Fruit fly (Drosophila melanogaster) whole organism, embryonic: ENCODE measurements around the gene CG6149.

Experiments used
- ATbp ChIP-seq: fragments of 200-800 bp; sonication (Bioruptor generic); optimal IDR thresholded peaks from 2 replicates; lab custom pipeline; 2017; ENCODE audit warnings: missing biosample characterization, mild to moderate bottlenecking, missing genetic modification characterization, missing genetic modification reagents
- Awh ChIP-seq: fragments of 200-800 bp; sonication (Bioruptor generic); IDR thresholded peaks from 2 replicates; pipeline ENCODE4, ENCODE4 v1.3.6; 2022; ENCODE audit warnings: missing biosample characterization, missing genetic modification characterization
- Bteb2 ChIP-seq: fragments of 200-800 bp; sonication (Bioruptor generic); optimal IDR thresholded peaks from 2 replicates; lab custom pipeline; 2016; ENCODE audit warnings: missing biosample characterization, missing genetic modification characterization
- CG10267 ChIP-seq: fragments of 200-800 bp; sonication (Bioruptor generic); optimal IDR thresholded peaks from 2 replicates; lab custom pipeline; 2018; ENCODE audit warnings: missing biosample characterization, mild to moderate bottlenecking, missing genetic modification characterization, moderate library complexity
- CG12942 ChIP-seq: fragments of 200-800 bp; sonication (Bioruptor generic); optimal IDR thresholded peaks from 3 replicates; lab custom pipeline; 2016; ENCODE audit warnings: missing biosample characterization, missing genetic modification characterization
- CG13123 ChIP-seq: fragments of 200-800 bp; sonication (Bioruptor generic); optimal IDR thresholded peaks from 2 replicates; lab custom pipeline; 2016; ENCODE audit warnings: missing biosample characterization, missing genetic modification characterization
- CG14441 ChIP-seq: fragments of 200-800 bp; sonication (Bioruptor generic); IDR thresholded peaks from 2 replicates; pipeline ENCODE4 v1.3.6; 2022; ENCODE audit warnings: missing biosample characterization, missing genetic modification characterization
- CG15073 ChIP-seq: fragments of 200-800 bp; sonication (Bioruptor generic); optimal IDR thresholded peaks from 2 replicates; lab custom pipeline; 2016; ENCODE audit warnings: missing biosample characterization, missing genetic modification characterization
- CG15479 ChIP-seq: fragments of 200-800 bp; sonication (Bioruptor generic); optimal IDR thresholded peaks from 3 replicates; lab custom pipeline; 2019; ENCODE audit warnings: missing biosample characterization, mild to moderate bottlenecking, missing genetic modification characterization, moderate library complexity
- CG15696 ChIP-seq: fragments of 200-800 bp; sonication (Bioruptor generic); optimal IDR thresholded peaks from 2 replicates; lab custom pipeline; 2019; ENCODE audit warnings: missing biosample characterization, mild to moderate bottlenecking, missing genetic modification characterization, moderate library complexity
- CG1602 ChIP-seq: fragments of 200-800 bp; sonication (Bioruptor generic); optimal IDR thresholded peaks from 3 replicates; lab custom pipeline; 2016; ENCODE audit warnings: missing biosample characterization, missing genetic modification characterization
- CG16813 ChIP-seq: fragments of 200-800 bp; sonication (Bioruptor generic); IDR thresholded peaks from 3 replicates; pipeline ENCODE4 v1.3.6; 2022; ENCODE audit warnings: missing biosample characterization, missing genetic modification characterization; ENCODE audit not compliant: partially characterized antibody
- CG17186 ChIP-seq: fragments of 200-800 bp; sonication (Bioruptor generic); optimal IDR thresholded peaks from 3 replicates; lab custom pipeline; 2017; ENCODE audit warnings: missing biosample characterization, missing genetic modification reagents, missing genetic modification characterization
- CG18011 ChIP-seq: fragments of 200-800 bp; sonication (Bioruptor generic); optimal IDR thresholded peaks from 2 replicates; lab custom pipeline; 2017; ENCODE audit warnings: missing biosample characterization, missing genetic modification characterization, mild to moderate bottlenecking, moderate library complexity, missing genotype
- CG2712 ChIP-seq: fragments of 200-800 bp; optimal IDR thresholded peaks from 3 replicates; lab custom pipeline; 2019; ENCODE audit warnings: missing biosample characterization, mild to moderate bottlenecking, missing genetic modification characterization, moderate library complexity
- CG3065 ChIP-seq: fragments of 200-800 bp; sonication (Bioruptor generic); optimal IDR thresholded peaks from 2 replicates; lab custom pipeline; 2016; ENCODE audit warnings: missing biosample characterization, missing genetic modification characterization
- CG31388 ChIP-seq: fragments of 200-800 bp; sonication (Bioruptor generic); optimal IDR thresholded peaks from 2 replicates; lab custom pipeline; 2016; ENCODE audit warnings: missing biosample characterization, missing genetic modification characterization
- CG6813 ChIP-seq: fragments of 200-800 bp; sonication (Bioruptor generic); optimal IDR thresholded peaks from 2 replicates; lab custom pipeline; 2017; ENCODE audit warnings: missing biosample characterization, missing genetic modification characterization, mild to moderate bottlenecking, moderate library complexity, missing genetic modification reagents
- CG7271 ChIP-seq: fragments of 200-800 bp; sonication (Bioruptor generic); optimal IDR thresholded peaks from 2 replicates; lab custom pipeline; 2018; ENCODE audit warnings: missing biosample characterization, mild to moderate bottlenecking, missing genetic modification characterization, moderate library complexity
- CG7556 ChIP-seq: fragments of 200-800 bp; sonication (Bioruptor generic); optimal IDR thresholded peaks from 2 replicates; lab custom pipeline; 2017; ENCODE audit warnings: missing biosample characterization, mild to moderate bottlenecking, missing genetic modification characterization
- Drgx ChIP-seq: fragments of 200-800 bp; sonication (Bioruptor generic); IDR thresholded peaks from 2 replicates; pipeline ENCODE4 v1.3.6; 2022; ENCODE audit warnings: missing biosample characterization, missing genetic modification characterization
- ERR ChIP-seq: fragments of 200-800 bp; sonication (Bioruptor generic); optimal IDR thresholded peaks from 2 replicates; lab custom pipeline; 2016; ENCODE audit warnings: missing biosample characterization, missing genetic modification characterization
- Ets65A ChIP-seq: fragments of 200-800 bp; sonication (Bioruptor generic); peaks from one replicate; lab custom pipeline; 2016; ENCODE audit warnings: missing biosample characterization, missing genetic modification characterization
- Fer2 ChIP-seq: fragments of 200-800 bp; sonication (Bioruptor generic); optimal IDR thresholded peaks from 2 replicates; lab custom pipeline; 2018; ENCODE audit warnings: missing biosample characterization, mild to moderate bottlenecking, missing genetic modification characterization, moderate library complexity
- Hr51 ChIP-seq, 2 experiments: fragments of 200-800 bp; sonication (Bioruptor generic); optimal IDR thresholded peaks; 2 replicates in 1 of 2; 3 replicates in 1 of 2; lab custom pipeline; 2016 to 2018; ENCODE audit warnings: missing biosample characterization in 2 of 2, missing genetic modification characterization in 2 of 2, mild to moderate bottlenecking in 1 of 2, moderate library complexity in 1 of 2
- Hr78 ChIP-seq, 2 experiments: fragments of 200-800 bp in 1 of 2; fragments of >200 bp in 1 of 2; sonication (Bioruptor generic) in 1 of 2; optimal IDR thresholded peaks; 2 replicates each; lab custom pipeline; 2017 to 2019; ENCODE audit warnings: missing biosample characterization in 2 of 2, missing genetic modification characterization in 2 of 2, mild to moderate bottlenecking in 1 of 2, moderate library complexity in 1 of 2
- Jarid2 ChIP-seq: fragments of 200-800 bp; sonication (Bioruptor generic); optimal IDR thresholded peaks from 3 replicates; lab custom pipeline; 2017; ENCODE audit warnings: mild to moderate bottlenecking, missing biosample characterization, missing genetic modification reagents, missing genetic modification characterization
- Meics ChIP-seq: fragments of 200-800 bp; sonication (Bioruptor generic); optimal IDR thresholded peaks from 2 replicates; lab custom pipeline; 2017; ENCODE audit warnings: missing biosample characterization, mild to moderate bottlenecking, missing genetic modification characterization
- Optix ChIP-seq: fragments of 200-800 bp; sonication (Bioruptor generic); IDR thresholded peaks from 3 replicates; pipeline ENCODE4 v1.3.6; 2022; ENCODE audit warnings: missing biosample characterization, missing genetic modification characterization
- Spps ChIP-seq: fragments of 200-800 bp; sonication (Bioruptor generic); optimal IDR thresholded peaks from 2 replicates; lab custom pipeline; 2018; ENCODE audit warnings: missing biosample characterization, mild to moderate bottlenecking, missing genetic modification characterization
- Vsx1 ChIP-seq: fragments of 200-800 bp; sonication (Bioruptor generic); optimal IDR thresholded peaks from 2 replicates; lab custom pipeline; 2017; ENCODE audit warnings: missing biosample characterization, mild to moderate bottlenecking, missing genetic modification characterization, missing genetic modification reagents
- Xbp1 ChIP-seq: fragments of 200-800 bp; sonication (Bioruptor generic); optimal IDR thresholded peaks from 3 replicates; lab custom pipeline; 2016; ENCODE audit warnings: missing biosample characterization, mild to moderate bottlenecking, missing genetic modification characterization
- amos ChIP-seq: fragments of 200-800 bp; sonication (Bioruptor generic); IDR thresholded peaks from 2 replicates; pipeline ENCODE4 v1.3.6; 2022; ENCODE audit warnings: missing biosample characterization, missing genetic modification characterization; ENCODE audit not compliant: partially characterized antibody
- bigmax ChIP-seq: fragments of 200-800 bp; sonication (Bioruptor generic); optimal IDR thresholded peaks from 2 replicates; lab custom pipeline; 2018; ENCODE audit warnings: missing biosample characterization, mild to moderate bottlenecking, missing genetic modification characterization
- br ChIP-seq: fragments of >200 bp; optimal IDR thresholded peaks from 2 replicates; lab custom pipeline; 2017
- ftz-f1 ChIP-seq: fragments of 200-800 bp; sonication (Bioruptor generic); optimal IDR thresholded peaks from 2 replicates; lab custom pipeline; 2016; ENCODE audit warnings: missing biosample characterization, missing genetic modification characterization
- gcm2 ChIP-seq: fragments of 200-800 bp; sonication (Bioruptor generic); optimal IDR thresholded peaks from 2 replicates; lab custom pipeline; 2016; ENCODE audit warnings: missing biosample characterization, missing genetic modification characterization
- grau ChIP-seq: fragments of 200-800 bp; optimal IDR thresholded peaks from 3 replicates; lab custom pipeline; 2019; ENCODE audit warnings: missing biosample characterization, mild to moderate bottlenecking, missing genetic modification characterization, moderate library complexity
- inv ChIP-seq: fragments of 200-800 bp; sonication (Bioruptor generic); IDR thresholded peaks from 2 replicates; pipeline ENCODE4 v1.3.6; 2022; ENCODE audit warnings: missing biosample characterization, missing genetic modification characterization; ENCODE audit not compliant: partially characterized antibody
- jigr1 ChIP-seq: fragments of 200-800 bp; sonication (Bioruptor generic); IDR thresholded peaks from 3 replicates; pipeline ENCODE4 v1.3.6; 2022; ENCODE audit warnings: missing biosample characterization, missing genetic modification characterization
- jumu ChIP-seq: fragments of 200-800 bp; sonication (Bioruptor generic); optimal IDR thresholded peaks from 3 replicates; lab custom pipeline; 2016; ENCODE audit warnings: missing biosample characterization, missing genetic modification characterization
- knrl ChIP-seq: fragments of 200-800 bp; sonication (Bioruptor generic); IDR thresholded peaks from 3 replicates; pipeline ENCODE4 v1.3.6; 2022; ENCODE audit warnings: missing biosample characterization, missing genetic modification characterization; ENCODE audit not compliant: partially characterized antibody
- nerfin-1 ChIP-seq: fragments of 200-800 bp; sonication (Bioruptor generic); optimal IDR thresholded peaks from 3 replicates; lab custom pipeline; 2019; ENCODE audit warnings: missing biosample characterization, mild to moderate bottlenecking, missing genetic modification characterization, moderate library complexity
- scrt ChIP-seq: fragments of 200-800 bp; sonication (Bioruptor generic); optimal IDR thresholded peaks from 2 replicates; lab custom pipeline; 2018; ENCODE audit warnings: missing biosample characterization, mild to moderate bottlenecking, missing genetic modification characterization, moderate library complexity
- shn ChIP-seq: fragments of 200-800 bp; sonication (Bioruptor generic); optimal IDR thresholded peaks from 3 replicates; lab custom pipeline; 2016; ENCODE audit warnings: missing biosample characterization, missing genetic modification characterization
- slbo ChIP-seq: fragments of 200-800 bp; sonication (Bioruptor generic); IDR thresholded peaks from 2 replicates; pipeline ENCODE4 v1.3.6; 2022; ENCODE audit warnings: missing biosample characterization, missing genetic modification characterization
- slp2 ChIP-seq: fragments of 200-800 bp; sonication (Bioruptor generic); optimal IDR thresholded peaks from 2 replicates; lab custom pipeline; 2016; ENCODE audit warnings: missing biosample characterization, missing genetic modification characterization
- sr ChIP-seq: fragments of 200-800 bp; sonication (Bioruptor generic); IDR thresholded peaks from 3 replicates; pipeline ENCODE4 v1.3.6; 2022; ENCODE audit warnings: missing biosample characterization, missing genetic modification characterization
- trem ChIP-seq: fragments of 200-800 bp; optimal IDR thresholded peaks from 3 replicates; lab custom pipeline; 2019; ENCODE audit warnings: missing biosample characterization, mild to moderate bottlenecking, missing genetic modification characterization, moderate library complexity
- twi ChIP-seq: fragments of 200-800 bp; optimal IDR thresholded peaks from 2 replicates; lab custom pipeline; 2019; ENCODE audit warnings: missing biosample characterization, mild to moderate bottlenecking, missing genetic modification characterization, moderate library complexity
- unpg ChIP-seq: fragments of 200-800 bp; sonication (Bioruptor generic); optimal IDR thresholded peaks from 3 replicates; lab custom pipeline; 2018; ENCODE audit warnings: missing biosample characterization, mild to moderate bottlenecking, missing genetic modification characterization, moderate library complexity

CG6149 gene

dm6 chr3L:11414453-11414852 lies 20.8 kb downstream of the CG6149 start (continued):
- no peak for TF ChIP-seq bigmax (GFP tag; lab: Kevin White, UChicago)
- no peak for TF ChIP-seq Optix (GFP tag; lab: Robert Waterston, UW)
- peak; percentile 11; the same call in 1 of the 2 replicates for TF ChIP-seq Drgx
- no peak for TF ChIP-seq unpg (GFP tag; lab: Kevin White, UChicago)
- TF ChIP-seq twi (tag; lab: Kevin White, UChicago), result no peak
- no peak; the same call in 2 of the 3 replicates for TF ChIP-seq sr (GFP tag; lab: Robert Waterston, UW)
- no peak for TF ChIP-seq Spps (tag; lab: Kevin White, UChicago)
- TF ChIP-seq slbo (GFP tag; lab: Robert Waterston, UW), result no peak
- peak; percentile 33 for TF ChIP-seq CG6813 (GFP tag; lab: Kevin White, UChicago)
- no peak for TF ChIP-seq ERR (GFP tag; lab: Kevin White, UChicago)
- TF ChIP-seq grau (tag; lab: Kevin White, UChicago), result peak; percentile 9
- TF ChIP-seq ftz-f1, result no peak
- no peak for TF ChIP-seq Vsx1 (GFP tag; lab: Kevin White, UChicago)
- no peak for TF ChIP-seq CG13123 (GFP tag; lab: Kevin White, UChicago)
- TF ChIP-seq gcm2, result peak; percentile 3
- peak; percentile 6 for TF ChIP-seq CG7556 (GFP tag; lab: Kevin White, UChicago)
- peak in 1 of 2 experiments; percentile 3 for TF ChIP-seq Hr51 (GFP tag; optimal IDR thresholded peaks at IDR 0.05; lab: Kevin White, UChicago)
- no peak for TF ChIP-seq Hr78 (GFP tag; optimal IDR thresholded peaks at IDR 0.05; lab: Kevin White, UChicago)
- TF ChIP-seq CG3065 (GFP tag; lab: Kevin White, UChicago), result no peak
- TF ChIP-seq inv (GFP tag; lab: Robert Waterston, UW), result no peak
- no peak for TF ChIP-seq br (lab: Kevin White, UChicago)
- TF ChIP-seq CG17186 (GFP tag; lab: Kevin White, UChicago), result no peak
- no peak for TF ChIP-seq CG18011 (GFP tag; lab: Kevin White, UChicago)
- peak; percentile 10 for TF ChIP-seq jumu (GFP tag; lab: Kevin White, UChicago)
- no peak for TF ChIP-seq shn (GFP tag; lab: Kevin White, UChicago)
- no peak for TF ChIP-seq CG15073
- no peak for TF ChIP-seq nerfin-1 (tag; lab: Kevin White, UChicago)
- TF ChIP-seq scrt (GFP tag; lab: Kevin White, UChicago), result no peak
- TF ChIP-seq slp2 (GFP tag; lab: Kevin White, UChicago), result peak; percentile 22
- TF ChIP-seq CG7271, result no peak
- TF ChIP-seq CG31388 (GFP tag; lab: Kevin White, UChicago), result no peak
- peak; percentile 51 for TF ChIP-seq CG2712
- TF ChIP-seq CG16813 (GFP tag; lab: Robert Waterston, UW), result no peak
- no peak for TF ChIP-seq ATbp (GFP tag; lab: Kevin White, UChicago)
- no peak for TF ChIP-seq CG10267 (tag; lab: Kevin White, UChicago)
- TF ChIP-seq CG15696 (tag; lab: Kevin White, UChicago), result peak; percentile 10
- TF ChIP-seq Ets65A (GFP tag; lab: Kevin White, UChicago), result no peak
- no peak for TF ChIP-seq CG12942 (GFP tag; lab: Kevin White, UChicago)
- no peak for TF ChIP-seq Meics (GFP tag; lab: Kevin White, UChicago)
- TF ChIP-seq Jarid2 (GFP tag; lab: Kevin White, UChicago), result no peak
- no peak for TF ChIP-seq CG14441
- no peak for TF ChIP-seq CG15479
- TF ChIP-seq Xbp1 (GFP tag; lab: Kevin White, UChicago), result no peak
- TF ChIP-seq CG1602 (GFP tag; lab: Kevin White, UChicago), result no peak
- no peak for TF ChIP-seq Bteb2
- TF ChIP-seq Awh (GFP tag; lab: Robert Waterston, UW), result no peak
- no peak for TF ChIP-seq trem (tag; lab: Kevin White, UChicago)
- no peak for TF ChIP-seq knrl
- TF ChIP-seq amos (GFP tag; lab: Robert Waterston, UW), result no peak
- no peak for TF ChIP-seq Fer2 (tag; lab: Kevin White, UChicago)
- no peak for TF ChIP-seq jigr1 (GFP tag; lab: Robert Waterston, UW)
